Fruit fly (Drosophila melanogaster) ovary, adult (tissue): ENCODE measurements around the gene CG42674.

ENCODE experiments used
- CG17801 ChIP-seq: fragments of 200-800 bp; optimal IDR thresholded peaks from 2 replicates; lab custom pipeline; 2019; ENCODE audit warnings: missing biosample characterization, mild to moderate bottlenecking, missing genetic modification characterization, moderate library complexity; ENCODE audit not compliant: partially characterized antibody

Gene CG42674

dm6 chr3L:20198138-20198559, at the start of gene CG42674:
Gene CG42674 (minus strand): TSS chr3L:20198317.
- peak; percentile 69 for TF ChIP-seq CG17801 (GFP tag; lab: Kevin White, UChicago)

dm6 chr3L:20247513-20248173, 49.5 kb upstream of the CG42674 start, which contains the start of gene rdgC:
Gene rdgC (plus strand): TSS chr3L:20248080.
- peak; percentile 31 for TF ChIP-seq CG17801 (GFP tag; lab: Kevin White, UChicago)

- peak; percentile 43 for TF ChIP-seq CG17801 (GFP tag; lab: Kevin White, UChicago)
Observed at dm6 chr3L:20241987-20242982, 44.2 kb upstream of the CG42674 start.

dm6 chr3L:20241163-20241970, 43.2 kb upstream of the CG42674 start, which contains the start of the genes CG6951 and CG17233:
Gene CG6951 (plus strand): TSS chr3L:20241267.
Gene CG17233 (minus strand): TSS chr3L:20241903.
- TF ChIP-seq CG17801 (GFP tag; lab: Kevin White, UChicago) = no peak

DNA sequence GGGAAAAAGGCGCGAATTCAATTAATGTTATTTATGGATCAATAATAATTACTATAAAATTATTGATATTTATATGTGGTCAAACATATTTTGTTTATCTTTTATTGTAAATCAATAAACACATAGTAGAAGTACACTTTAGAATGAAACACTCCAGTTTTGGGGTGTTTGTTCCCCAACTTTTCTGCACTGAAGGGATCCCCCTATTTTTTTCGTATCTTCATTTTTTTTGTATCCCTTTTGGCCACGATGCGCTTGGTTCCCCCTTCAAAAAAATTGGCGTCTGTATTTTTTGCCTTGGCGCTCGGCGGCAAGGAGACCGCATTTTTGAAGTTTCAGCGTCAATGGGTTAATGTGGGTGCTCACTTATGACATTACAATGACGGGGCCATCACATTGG, 42.6 kb upstream of the CG42674 start, which contains the start of gene Clc:
Gene Clc, plus strand, starts transcription at position 301 of the 400 bp plus-strand sequence.
- TF ChIP-seq CG17801 (GFP tag; lab: Kevin White, UChicago) = no peak

- no peak for TF ChIP-seq CG17801 (GFP tag; lab: Kevin White, UChicago)
Observed at dm6 chr3L:20237167-20237566, 39.0 kb upstream of the CG42674 start.

dm6 chr3L:20231369-20231768, 33.3 kb upstream of the CG42674 start, which contains the start of gene CG13813:
Gene CG13813 (plus strand): TSS chr3L:20231669.
- no peak for TF ChIP-seq CG17801 (GFP tag; lab: Kevin White, UChicago)

dm6 chr3L:20230178-20230775, 32.2 kb upstream of the CG42674 start:
- no peak for TF ChIP-seq CG17801 (GFP tag; lab: Kevin White, UChicago)

- TF ChIP-seq CG17801 (GFP tag; lab: Kevin White, UChicago) = peak; percentile 35
Observed at dm6 chr3L:20226153-20226552, 28.0 kb upstream of the CG42674 start.

- no peak for TF ChIP-seq CG17801 (GFP tag; lab: Kevin White, UChicago)
Observed at dm6 chr3L:20223398-20223951, 25.4 kb upstream of the CG42674 start, which contains the start of gene CG17147. Gene CG17147 (plus strand): TSS chr3L:20223932.

DNA sequence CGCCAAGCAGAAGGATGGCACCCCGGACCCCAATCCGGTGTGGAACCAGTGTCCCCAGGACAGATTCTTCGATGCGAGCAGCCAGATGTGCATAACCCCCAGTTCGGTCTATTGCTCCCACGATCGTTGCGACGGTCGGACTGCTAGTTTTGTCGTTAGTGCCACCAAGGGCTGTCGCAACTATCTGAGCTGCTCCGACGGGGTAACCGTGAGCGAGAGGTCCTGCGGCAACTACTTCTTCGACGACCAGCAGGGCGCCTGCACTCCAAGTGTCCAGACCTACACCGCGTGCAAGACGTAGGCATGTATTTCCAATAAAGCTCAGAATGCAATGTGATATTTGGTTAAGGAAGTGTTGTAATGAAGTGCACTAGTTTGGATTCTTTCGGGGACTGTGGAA, 24.5 kb upstream of the CG42674 start:
- no peak for TF ChIP-seq CG17801 (GFP tag; lab: Kevin White, UChicago)

dm6 chr3L:20221412-20221864, 23.3 kb upstream of the CG42674 start, which contains the start of gene CG17145:
Gene CG17145 (plus strand): TSS chr3L:20221814.
- no peak for TF ChIP-seq CG17801 (GFP tag; lab: Kevin White, UChicago)

- TF ChIP-seq CG17801 (GFP tag; lab: Kevin White, UChicago) = no peak
Observed at dm6 chr3L:20220918-20221317, 22.8 kb upstream of the CG42674 start.
